Comparison of ENCODE assay signal across 4 worm cellular contexts in the genomic region with DNA sequence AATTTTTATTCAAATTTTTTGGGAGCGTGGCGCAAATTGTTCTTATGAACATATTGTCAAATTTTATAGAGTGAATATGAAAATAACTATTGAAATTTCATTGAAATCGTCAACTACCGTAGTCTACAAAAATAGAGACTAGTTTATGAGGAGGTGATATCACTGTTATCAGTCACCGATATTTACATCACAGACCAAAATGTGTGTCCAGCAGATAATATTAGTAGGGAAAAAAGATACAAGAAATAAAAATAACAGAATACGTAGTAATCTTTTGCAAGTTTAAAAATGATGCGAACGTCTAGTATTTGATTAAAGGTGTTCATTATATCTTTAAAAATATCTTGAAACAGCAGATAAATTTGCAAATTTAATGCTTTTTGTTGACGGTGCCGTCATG.
TF ChIP-seq lines count a peak whose summit lies in the region.

No protein-coding gene starts in this region.

TF ChIP-seq in whole organism, L1 larva, 84 proteins besides CTCF, POLR2A, EP300 and RAD21:
- TF ChIP-seq fkh-8 (tag; optimal IDR thresholded peaks at IDR 0.05; lab: Kevin White, UChicago) (no peak), nhr-28 (tag; optimal IDR thresholded peaks at IDR 0.05; lab: Kevin White, UChicago) (no peak), nhr-85 (tag; lab: Kevin White, UChicago) (peak; percentile 30), vab-15 (tag; optimal IDR thresholded peaks at IDR 0.05; lab: Kevin White, UChicago) (no peak), sox-4 (tag; optimal IDR thresholded peaks at IDR 0.05; lab: Kevin White, UChicago) (no peak), fos-1 (tag; optimal IDR thresholded peaks at IDR 0.05; lab: Kevin White, UChicago) (no peak), unc-86 (tag; optimal IDR thresholded peaks at IDR 0.05; lab: Kevin White, UChicago) (no peak)

TF ChIP-seq in whole organism, L3 larva, 47 proteins besides CTCF, POLR2A, EP300 and RAD21:
- TF ChIP-seq elt-2 (tag; optimal IDR thresholded peaks at IDR 0.05; lab: Kevin White, UChicago) (peak; percentile 3), ceh-16 (tag; optimal IDR thresholded peaks at IDR 0.05; lab: Kevin White, UChicago) (no peak)

TF ChIP-seq in whole organism, L4 larva, 104 proteins besides CTCF, POLR2A, EP300 and RAD21:
- TF ChIP-seq lin-29 (GFP tag; IDR thresholded peaks at IDR 0.05; lab: Robert Waterston, UW) (no peak), daf-16 (GFP tag; optimal IDR thresholded peaks at IDR 0.05; lab: Kevin White, UChicago) (no peak), daf-16 (tag; optimal IDR thresholded peaks at IDR 0.05; lab: Kevin White, UChicago) (peak; percentile 67)

TF ChIP-seq in whole organism, late embryonic, 69 proteins besides CTCF, POLR2A, EP300 and RAD21:
- TF ChIP-seq C38D4.7 (GFP tag; optimal IDR thresholded peaks at IDR 0.05; lab: Kevin White, UChicago) = no peak
- peak; percentile 86 for TF ChIP-seq elt-2 (tag; optimal IDR thresholded peaks at IDR 0.05; lab: Kevin White, UChicago)
